Worm (Caenorhabditis elegans): ENCODE data around the gene ZK596.2.

- TF ChIP-seq ama-1 (optimal IDR thresholded peaks at IDR 0.05) (no peak), flt-1 (GFP tag; IDR thresholded peaks at IDR 0.05) (no peak; the same call in 1 of the 2 replicates), hmbx-1 (tag; optimal IDR thresholded peaks at IDR 0.05) (no peak), ets-7 (tag; optimal IDR thresholded peaks at IDR 0.05) (no peak), hnd-1 (tag; optimal IDR thresholded peaks at IDR 0.05) (no peak), ceh-13 (GFP tag; optimal IDR thresholded peaks at IDR 0.05) (no peak), hmg-4 (GFP tag; optimal IDR thresholded peaks at IDR 0.05) (no peak), tbx-37 (GFP tag; conservative IDR thresholded peaks at IDR 0.05) (no peak), B0310.2 (tag; optimal IDR thresholded peaks at IDR 0.05) (no peak), tbx-11 (GFP tag; IDR thresholded peaks at IDR 0.05) (0 out of 2 replicates have a peak, but pooled peaks have one; percentile 11)
These were observed 24.0 kb upstream of the ZK596.2 start, which contains the start of the genes dnc-1 and lsm-7 for ce11 chrIV:10933062-10933552.

Measured in whole organism, early embryonic.